Worm (Caenorhabditis elegans): ENCODE measurements around the gene phf-33.

DNA sequence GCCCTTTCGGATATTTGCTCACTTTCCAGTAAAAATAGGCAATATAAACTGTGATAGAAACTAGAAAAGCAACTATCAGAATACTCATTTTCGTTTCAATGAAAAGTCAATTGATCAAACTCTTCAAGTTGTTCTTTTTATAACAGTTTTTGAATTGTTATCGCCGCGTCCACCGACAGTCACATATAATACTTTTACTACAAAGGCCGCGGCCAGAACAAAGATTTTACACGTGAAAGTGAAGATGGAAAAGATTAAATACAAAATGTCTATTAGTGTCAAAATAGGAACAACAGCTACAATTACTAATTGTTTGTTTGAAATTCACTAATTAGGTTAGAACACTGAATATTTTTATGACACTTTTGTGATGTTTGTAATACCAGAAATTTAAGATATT is 9.2 kb downstream of the phf-33 start, which contains the start of gene cyp-14A2:
- TF ChIP-seq tab-1 (GFP tag; IDR thresholded peaks at IDR 0.05), result no peak
- TF ChIP-seq cog-1 (tag; optimal IDR thresholded peaks at IDR 0.05), result no peak
- TF ChIP-seq T22C8.4 (GFP tag; IDR thresholded peaks at IDR 0.05), result no peak
- no peak for TF ChIP-seq ref-1 (GFP tag; conservative IDR thresholded peaks at IDR 0.05)
